Worm (Caenorhabditis elegans) whole organism, L4 larva: ENCODE results near the gene tufm-1.

Experiments
- D1046.2 ChIP-seq: fragments of 200-800 bp; sonication (Bioruptor generic); IDR thresholded peaks from 2 replicates; pipeline ENCODE4 v1.3.6; 2022; ENCODE audit warnings: missing genetic modification characterization, missing compliant biosample characterization
- F10B5.3 ChIP-seq: sonication (generic microtip); optimal IDR thresholded peaks from 2 replicates; lab custom pipeline; 2016; ENCODE audit warnings: mild to moderate bottlenecking, missing genetic modification characterization, missing compliant biosample characterization
- F49E8.2 ChIP-seq: sonication (generic microtip); optimal IDR thresholded peaks from 2 replicates; lab custom pipeline; 2016; ENCODE audit warnings: missing compliant biosample characterization, mild to moderate bottlenecking, missing genetic modification characterization, borderline replicate concordance
- T20F7.1 ChIP-seq: fragments of 200-800 bp; sonication (Bioruptor generic); optimal IDR thresholded peaks from 2 replicates; lab custom pipeline; 2018; ENCODE audit warnings: mild to moderate bottlenecking, missing genetic modification characterization, missing compliant biosample characterization
- T26A8.4 ChIP-seq: fragments of 200-800 bp; sonication (Bioruptor generic); IDR thresholded peaks from 2 replicates; pipeline ENCODE4 v1.3.6; 2022; ENCODE audit warnings: missing genetic modification characterization, missing compliant biosample characterization
- Y48G9A.11 ChIP-seq: fragments of 200-800 bp; sonication (Bioruptor generic); IDR thresholded peaks from 2 replicates; pipeline ENCODE4 v1.3.6; 2022; ENCODE audit warnings: missing genetic modification reagents, missing genetic modification characterization, missing compliant biosample characterization
- ZK337.2 ChIP-seq: fragments of 200-800 bp; sonication (Bioruptor generic); IDR thresholded peaks from 2 replicates; pipeline ENCODE4 v1.3.6; 2022; ENCODE audit warnings: missing genetic modification reagents, missing genetic modification characterization, missing compliant biosample characterization
- ZK546.5 ChIP-seq, 2 experiments: sonication (generic microtip); optimal IDR thresholded peaks; 2 replicates each; lab custom pipeline; 2017; ENCODE audit warnings: missing biosample characterization in 2 of 2, missing genetic modification characterization in 2 of 2
- aly-2 ChIP-seq: sonication (generic microtip); optimal IDR thresholded peaks from 2 replicates; lab custom pipeline; 2018; ENCODE audit warnings: missing biosample characterization, missing genetic modification characterization
- ama-1 ChIP-seq: fragments of 150-350 bp; optimal IDR thresholded peaks from 2 replicates; lab custom pipeline; 2014; ENCODE audit warnings: inconsistent platforms, mixed read lengths
- arid-1 ChIP-seq: fragments of 200-800 bp; sonication (Bioruptor generic); conservative IDR thresholded peaks from 2 replicates; pipeline ENCODE4 v1.3.6; 2022; ENCODE audit warnings: missing genetic modification reagents, missing genetic modification characterization, missing compliant biosample characterization
- attf-4 ChIP-seq: sonication (generic microtip); optimal IDR thresholded peaks from 3 replicates; lab custom pipeline; 2017; ENCODE audit warnings: missing biosample characterization, missing genetic modification characterization
- ceh-20 ChIP-seq: fragments of 200-800 bp; sonication (Bioruptor generic); IDR thresholded peaks from 2 replicates; pipeline ENCODE4 v1.3.6; 2022; ENCODE audit warnings: missing genetic modification reagents, missing genetic modification characterization, missing compliant biosample characterization
- ceh-32 ChIP-seq: sonication (generic microtip); optimal IDR thresholded peaks from 2 replicates; lab custom pipeline; 2016; ENCODE audit warnings: mild to moderate bottlenecking, missing genetic modification characterization, missing compliant biosample characterization; ENCODE audit not compliant: poor library complexity
- cey-2 ChIP-seq: sonication (generic microtip); optimal IDR thresholded peaks from 3 replicates; lab custom pipeline; 2017; ENCODE audit warnings: missing genetic modification characterization, mild to moderate bottlenecking, missing compliant biosample characterization, antibody characterized with exemption, borderline replicate concordance; ENCODE audit not compliant: insufficient read depth
- ctbp-1 ChIP-seq: fragments of 200-800 bp; sonication (Bioruptor generic); IDR thresholded peaks from 2 replicates; pipeline ENCODE4 v1.3.6; 2022; ENCODE audit warnings: missing genetic modification reagents, missing genetic modification characterization, missing compliant biosample characterization
- dmd-6 ChIP-seq: fragments of 200-800 bp; sonication (Bioruptor generic); IDR thresholded peaks from 2 replicates; pipeline ENCODE4 v1.3.6; 2022; ENCODE audit warnings: missing genetic modification reagents, missing genetic modification characterization, missing compliant biosample characterization
- dmd-8 ChIP-seq: fragments of 200-800 bp; sonication (Bioruptor generic); IDR thresholded peaks from 2 replicates; pipeline ENCODE4 v1.3.6; 2022; ENCODE audit warnings: missing genetic modification characterization, missing compliant biosample characterization
- dpl-1 ChIP-seq: fragments of 150-350 bp; optimal IDR thresholded peaks from 2 replicates; lab custom pipeline; 2014; ENCODE audit warnings: missing biosample characterization, missing genetic modification reagents, missing genetic modification characterization
- duxl-1 ChIP-seq: sonication (generic microtip); optimal IDR thresholded peaks from 2 replicates; lab custom pipeline; 2016; ENCODE audit warnings: mild to moderate bottlenecking, missing genetic modification characterization, moderate library complexity, missing compliant biosample characterization; ENCODE audit not compliant: poor library complexity
- egl-43 ChIP-seq: fragments of 200-800 bp; sonication (Bioruptor generic); IDR thresholded peaks from 2 replicates; pipeline ENCODE4 v1.3.6; 2022; ENCODE audit warnings: missing genetic modification reagents, missing genetic modification characterization, missing compliant biosample characterization
- gei-8 ChIP-seq: fragments of 200-800 bp; sonication (Bioruptor generic); optimal IDR thresholded peaks from 2 replicates; lab custom pipeline; 2018; ENCODE audit warnings: mild to moderate bottlenecking, missing genetic modification characterization, missing compliant biosample characterization
- hif-1 ChIP-seq, 2 experiments: sonication (generic microtip); optimal IDR thresholded peaks; 2 replicates each; lab custom pipeline; 2016 to 2017; ENCODE audit warnings: missing compliant biosample characterization in 2 of 2, missing genetic modification characterization in 2 of 2, missing genetic modification reagents in 2 of 2, missing genotype in 2 of 2, mild to moderate bottlenecking in 1 of 2
- jun-1 ChIP-seq: fragments of 150-350 bp; optimal IDR thresholded peaks from 2 replicates; lab custom pipeline; 2014; ENCODE audit warnings: missing biosample characterization, missing genetic modification reagents, missing genetic modification characterization
- lim-7 ChIP-seq: fragments of 200-800 bp; sonication (Bioruptor generic); IDR thresholded peaks from 2 replicates; pipeline ENCODE4 v1.3.6; 2022; ENCODE audit warnings: missing genetic modification characterization, missing compliant biosample characterization
- lin-1 ChIP-seq: fragments of 200-800 bp; sonication (Bioruptor generic); IDR thresholded peaks from 2 replicates; pipeline ENCODE4 v1.3.6; 2022; ENCODE audit warnings: missing genetic modification reagents, missing genetic modification characterization, missing compliant biosample characterization
- lin-29 ChIP-seq: fragments of 200-800 bp; sonication (Bioruptor generic); IDR thresholded peaks from 2 replicates; pipeline ENCODE4 v1.3.6; 2022; ENCODE audit warnings: missing genetic modification reagents, missing genetic modification characterization, missing compliant biosample characterization
- lin-38 ChIP-seq: fragments of 200-800 bp; sonication (Bioruptor generic); IDR thresholded peaks from 2 replicates; pipeline ENCODE4 v1.3.6; 2022; ENCODE audit warnings: missing genetic modification reagents, missing genetic modification characterization, missing compliant biosample characterization
- lsy-2 ChIP-seq, 2 experiments: fragments of 150-350 bp in 1 of 2; sonication (generic microtip) in 1 of 2; optimal IDR thresholded peaks; 2 replicates each; lab custom pipeline; 2014 to 2017; ENCODE audit warnings: missing biosample characterization in 2 of 2, missing genetic modification characterization in 2 of 2
- madf-9 ChIP-seq: fragments of 200-800 bp; sonication (Bioruptor generic); conservative IDR thresholded peaks from 2 replicates; pipeline ENCODE4 v1.3.6; 2022; ENCODE audit warnings: missing genetic modification reagents, missing genetic modification characterization, missing compliant biosample characterization
- mdt-29 ChIP-seq: fragments of 200-800 bp; sonication (Bioruptor generic); IDR thresholded peaks from 2 replicates; pipeline ENCODE4 v1.3.6; 2022; ENCODE audit warnings: missing genetic modification reagents, missing genetic modification characterization, missing compliant biosample characterization
- mes-2 ChIP-seq: sonication (generic microtip); optimal IDR thresholded peaks from 2 replicates; lab custom pipeline; 2016; ENCODE audit warnings: missing genotype, mild to moderate bottlenecking, missing genetic modification characterization, missing compliant biosample characterization; ENCODE audit not compliant: poor library complexity, severe bottlenecking
- mxl-2 ChIP-seq: fragments of 200-800 bp; sonication (Bioruptor generic); conservative IDR thresholded peaks from 2 replicates; pipeline ENCODE4 v1.3.6; 2022; ENCODE audit warnings: missing genetic modification reagents, missing genetic modification characterization, missing compliant biosample characterization
- mxl-3 ChIP-seq: fragments of 200-800 bp; sonication (Bioruptor generic); optimal IDR thresholded peaks from 2 replicates; lab custom pipeline; 2018; ENCODE audit warnings: mild to moderate bottlenecking, missing genetic modification characterization, missing compliant biosample characterization
- nhr-111 ChIP-seq: fragments of 200-800 bp; sonication (Bioruptor generic); optimal IDR thresholded peaks from 2 replicates; lab custom pipeline; 2018; ENCODE audit warnings: mild to moderate bottlenecking, missing genetic modification characterization, missing compliant biosample characterization
- nhr-48 ChIP-seq: sonication (generic microtip); optimal IDR thresholded peaks from 2 replicates; lab custom pipeline; 2016; ENCODE audit warnings: mild to moderate bottlenecking, missing genetic modification characterization, missing compliant biosample characterization
- pha-4 ChIP-seq, 2 experiments: fragments of 150-350 bp in 1 of 2; fragments of 200-800 bp in 1 of 2; sonication (Bioruptor generic) in 1 of 2; IDR thresholded peaks in 1 of 2; optimal IDR thresholded peaks in 1 of 2; 2 replicates each; pipeline versions ENCODE4 v1.3.6 to Lab custom; 2014 to 2022; ENCODE audit warnings: missing genetic modification characterization in 2 of 2, missing genetic modification reagents in 2 of 2, missing biosample characterization in 1 of 2, missing compliant biosample characterization in 1 of 2
- php-3 ChIP-seq: fragments of 200-800 bp; sonication (Bioruptor generic); IDR thresholded peaks from 2 replicates; pipeline ENCODE4 v1.3.6; 2022; ENCODE audit warnings: missing genetic modification reagents, missing genetic modification characterization, missing compliant biosample characterization
- pqm-1 ChIP-seq: sonication (generic microtip); optimal IDR thresholded peaks from 2 replicates; lab custom pipeline; 2017; ENCODE audit warnings: missing biosample characterization, missing genetic modification characterization
- rbr-2 ChIP-seq: sonication (generic microtip); optimal IDR thresholded peaks from 2 replicates; lab custom pipeline; 2016; ENCODE audit warnings: missing genotype, missing genetic modification characterization, missing compliant biosample characterization
- sdz-12 ChIP-seq: fragments of 200-800 bp; sonication (Bioruptor generic); optimal IDR thresholded peaks from 2 replicates; lab custom pipeline; 2018; ENCODE audit warnings: mild to moderate bottlenecking, missing genetic modification characterization, missing compliant biosample characterization
- set-16 ChIP-seq: fragments of 200-800 bp; sonication (Bioruptor generic); IDR thresholded peaks from 2 replicates; pipeline ENCODE4 v1.3.6; 2022; ENCODE audit warnings: missing genetic modification reagents, missing genetic modification characterization, missing compliant biosample characterization
- skn-1 ChIP-seq: fragments of 150-350 bp; optimal IDR thresholded peaks from 2 replicates; lab custom pipeline; 2014; ENCODE audit warnings: missing biosample characterization, missing genetic modification characterization
- snpc-4 ChIP-seq: fragments of 150-350 bp; optimal IDR thresholded peaks from 2 replicates; lab custom pipeline; 2014; ENCODE audit warnings: missing biosample characterization, missing genetic modification characterization
- spr-1 ChIP-seq: sonication (generic microtip); optimal IDR thresholded peaks from 2 replicates; lab custom pipeline; 2016; ENCODE audit warnings: mild to moderate bottlenecking, missing genetic modification characterization, missing compliant biosample characterization
- unc-39 ChIP-seq: sonication (generic microtip); optimal IDR thresholded peaks from 2 replicates; lab custom pipeline; 2017; ENCODE audit warnings: missing biosample characterization, missing genetic modification characterization
- unc-62 ChIP-seq, 3 experiments: fragments of 150-350 bp in 1 of 3; sonication (generic microtip); optimal IDR thresholded peaks in 2 of 3; peaks in 1 of 3; 1 replicate in 1 of 3; 2 replicates in 2 of 3; lab custom pipeline; 2014 to 2017; ENCODE audit warnings: missing biosample characterization in 3 of 3, missing genetic modification characterization in 3 of 3, missing genetic modification reagents in 3 of 3, missing genotype in 1 of 3
- vab-7 ChIP-seq: fragments of 200-800 bp; sonication (Bioruptor generic); IDR thresholded peaks from 2 replicates; pipeline ENCODE4 v1.3.6; 2022; ENCODE audit warnings: missing genetic modification reagents, missing genetic modification characterization, missing compliant biosample characterization
- zag-1 ChIP-seq: fragments of 150-350 bp; optimal IDR thresholded peaks from 2 replicates; lab custom pipeline; 2014; ENCODE audit warnings: missing biosample characterization, missing genetic modification characterization

The tufm-1 gene

ce11 chrIII:2785840-2786239 is 28.9 kb downstream of the tufm-1 start, which contains the start of gene Y71H2AM.20 (continued):
- TF ChIP-seq Y48G9A.11 (GFP tag; lab: Robert Waterston, UW) = peak; percentile 47; the same call in 1 of the 2 replicates
- peak in 1 of 2 experiments; percentile 70 for TF ChIP-seq ZK546.5 (tag; optimal IDR thresholded peaks at IDR 0.05; lab: Kevin White, UChicago)
- TF ChIP-seq dpl-1 (GFP tag; lab: Kevin White, UChicago) = peak; percentile 92
- TF ChIP-seq F49E8.2 (tag; lab: Kevin White, UChicago) = peak; percentile 76
- TF ChIP-seq hif-1 (tag; optimal IDR thresholded peaks at IDR 0.05; lab: Kevin White, UChicago) = peak; percentile 24 to 85
- no peak; the same call in 1 of the 2 replicates for TF ChIP-seq lim-7 (GFP tag; lab: Robert Waterston, UW)
- no peak for TF ChIP-seq ZK337.2
- peak; percentile 69; the same call in 1 of the 2 replicates for TF ChIP-seq D1046.2 (GFP tag; lab: Robert Waterston, UW)
- TF ChIP-seq lsy-2 (tag; optimal IDR thresholded peaks at IDR 0.05; lab: Kevin White, UChicago) = peak; percentile 95 to 98
- TF ChIP-seq unc-62 (GFP tag; optimal IDR thresholded peaks at IDR 0.05 in 1 of 2; lab: Kevin White, UChicago) = peak in 1 of 2 experiments; percentile 97
- no peak for TF ChIP-seq unc-62 (tag; optimal IDR thresholded peaks at IDR 0.05; lab: Kevin White, UChicago)
- TF ChIP-seq php-3 (GFP tag; lab: Robert Waterston, UW) = peak; percentile 57
- peak; percentile 81 for TF ChIP-seq madf-9 (GFP tag; lab: Robert Waterston, UW)
- peak; percentile 91 for TF ChIP-seq dmd-6 (GFP tag; lab: Robert Waterston, UW)
- no peak for TF ChIP-seq skn-1 (tag; lab: Kevin White, UChicago)
- peak; percentile 57; the same call in 1 of the 2 replicates for TF ChIP-seq lin-29 (GFP tag; lab: Robert Waterston, UW)
- peak; percentile 99 for TF ChIP-seq lin-38 (GFP tag; lab: Robert Waterston, UW)
- TF ChIP-seq set-16 (GFP tag; lab: Robert Waterston, UW) = no peak
- TF ChIP-seq T20F7.1 (GFP tag; lab: Kevin White, UChicago) = peak; percentile 91
- peak; percentile 29; the same call in 1 of the 2 replicates for TF ChIP-seq lin-1 (GFP tag; lab: Robert Waterston, UW)
- TF ChIP-seq cey-2 (tag; lab: Kevin White, UChicago) = no peak
- peak; percentile 80 for TF ChIP-seq duxl-1 (tag; lab: Kevin White, UChicago)
- peak; percentile 84 for TF ChIP-seq ctbp-1 (GFP tag; lab: Robert Waterston, UW)
- TF ChIP-seq mxl-3 = peak; percentile 69
- peak; percentile 94 for TF ChIP-seq arid-1 (GFP tag; lab: Robert Waterston, UW)
- no peak for TF ChIP-seq zag-1 (tag; lab: Kevin White, UChicago)
- no peak for TF ChIP-seq attf-4
- TF ChIP-seq sdz-12 = no peak
- TF ChIP-seq ceh-32 (tag; lab: Kevin White, UChicago) = no peak
- no peak for TF ChIP-seq F10B5.3
- peak; percentile 91 for TF ChIP-seq spr-1 (tag; lab: Kevin White, UChicago)
- TF ChIP-seq mdt-29 (GFP tag; lab: Robert Waterston, UW) = peak; percentile 55
- TF ChIP-seq pha-4 (GFP tag; IDR thresholded peaks at IDR 0.05; lab: Robert Waterston, UW) = peak; percentile 77; the same call in 1 of the 2 replicates
- peak; percentile 98 for TF ChIP-seq pha-4 (tag; optimal IDR thresholded peaks at IDR 0.05; lab: Kevin White, UChicago)
- peak; percentile 88 for TF ChIP-seq vab-7 (GFP tag; lab: Robert Waterston, UW)
- TF ChIP-seq egl-43 (GFP tag; lab: Robert Waterston, UW) = no peak
- peak; percentile 68 for TF ChIP-seq T26A8.4
- TF ChIP-seq nhr-111 (GFP tag; lab: Kevin White, UChicago) = no peak
- no peak for TF ChIP-seq unc-39 (tag; lab: Kevin White, UChicago)
- TF ChIP-seq rbr-2 (tag; lab: Kevin White, UChicago) = peak; percentile 95
- no peak for TF ChIP-seq aly-2 (tag; lab: Kevin White, UChicago)
- peak; percentile 83 for TF ChIP-seq pqm-1
- no peak for TF ChIP-seq dmd-8 (GFP tag; lab: Robert Waterston, UW)
- no peak for TF ChIP-seq gei-8 (GFP tag; lab: Kevin White, UChicago)
- peak; percentile 52 for TF ChIP-seq nhr-48 (tag; lab: Kevin White, UChicago)
- peak; percentile 76 for TF ChIP-seq jun-1 (tag; lab: Kevin White, UChicago)
- TF ChIP-seq ceh-20 = peak; percentile 80
- TF ChIP-seq ama-1 (lab: Kevin White, UChicago) = peak; percentile 81
- no peak for TF ChIP-seq mxl-2 (GFP tag; lab: Robert Waterston, UW)
- TF ChIP-seq snpc-4 (tag; lab: Kevin White, UChicago) = peak; percentile 44
- peak; percentile 97 for TF ChIP-seq mes-2
